Worm (Caenorhabditis elegans): ENCODE measurements around the gene C04G6.13.

ce11 chrII:5099034-5099433 is 5.0 kb downstream of the C04G6.13 start:
- TF ChIP-seq ztf-4 (tag; optimal IDR thresholded peaks at IDR 0.05) (no peak), lsy-2 (tag; optimal IDR thresholded peaks at IDR 0.05) (no peak), nhr-12 (tag; optimal IDR thresholded peaks at IDR 0.05) (no peak), dmd-4 (tag; optimal IDR thresholded peaks at IDR 0.05) (no peak), skn-1 (tag; optimal IDR thresholded peaks at IDR 0.05) (no peak), nhr-25 (tag; optimal IDR thresholded peaks at IDR 0.05) (no peak), egl-27 (tag; optimal IDR thresholded peaks at IDR 0.05) (no peak), nhr-237 (tag; optimal IDR thresholded peaks at IDR 0.05) (no peak)
